Fruit fly (Drosophila melanogaster) whole organism, pupa: ENCODE measurements around the gene CG32945.

Experiments used
- CG10348 ChIP-seq: fragments of 200-800 bp; sonication (Bioruptor generic); IDR thresholded peaks from 2 replicates; pipeline ENCODE4 v1.3.6; 2022; ENCODE audit warnings: missing biosample characterization, missing genetic modification characterization
- CG12605 ChIP-seq: fragments of 200-800 bp; sonication (Bioruptor generic); IDR thresholded peaks from 2 replicates; pipeline ENCODE4 v1.3.6; 2022; ENCODE audit warnings: missing biosample characterization, missing genetic modification characterization
- CG15710 ChIP-seq: fragments of 200-800 bp; sonication (Bioruptor generic); optimal IDR thresholded peaks from 2 replicates; lab custom pipeline; 2018; ENCODE audit warnings: missing biosample characterization, mild to moderate bottlenecking, missing genetic modification characterization, moderate library complexity
- CG32121 ChIP-seq: fragments of 200-800 bp; sonication (Bioruptor generic); IDR thresholded peaks from 2 replicates; pipeline ENCODE4 v1.3.6; 2022; ENCODE audit warnings: missing biosample characterization, missing genetic modification characterization
- CG8159 ChIP-seq: fragments of 200-800 bp; sonication (Bioruptor generic); optimal IDR thresholded peaks from 3 replicates; lab custom pipeline; 2018; ENCODE audit warnings: missing biosample characterization, mild to moderate bottlenecking, missing genetic modification characterization, moderate library complexity
- CG8301 ChIP-seq: fragments of 200-800 bp; sonication (Bioruptor generic); optimal IDR thresholded peaks from 2 replicates; lab custom pipeline; 2018; ENCODE audit warnings: missing biosample characterization, mild to moderate bottlenecking, missing genetic modification characterization
- CG9948 ChIP-seq: fragments of 200-800 bp; sonication (Bioruptor generic); optimal IDR thresholded peaks from 2 replicates; lab custom pipeline; 2018; ENCODE audit warnings: missing biosample characterization, mild to moderate bottlenecking, missing genetic modification characterization, moderate library complexity
- EcR ChIP-seq: fragments of 200-800 bp; sonication (Bioruptor generic); optimal IDR thresholded peaks from 3 replicates; lab custom pipeline; 2019; ENCODE audit warnings: missing biosample characterization, missing genetic modification characterization, mild to moderate bottlenecking, moderate library complexity, missing genetic modification reagents
- Ets98B ChIP-seq: fragments of 200-800 bp; sonication (Bioruptor generic); IDR thresholded peaks from 2 replicates; pipeline ENCODE4 v1.3.6; 2022; ENCODE audit warnings: missing biosample characterization, missing genetic modification characterization
- fd96Ca ChIP-seq: fragments of 200-800 bp; sonication (Bioruptor generic); IDR thresholded peaks from 3 replicates; pipeline ENCODE4 v1.3.6; 2022; ENCODE audit warnings: missing biosample characterization, missing genetic modification characterization
- gl ChIP-seq: fragments of 200-800 bp; sonication (Bioruptor generic); optimal IDR thresholded peaks from 2 replicates; lab custom pipeline; 2018; ENCODE audit warnings: missing biosample characterization, mild to moderate bottlenecking, missing genetic modification characterization
- rn ChIP-seq: fragments of 200-800 bp; sonication (Bioruptor generic); IDR thresholded peaks from 2 replicates; pipeline ENCODE4 v1.3.6; 2022; ENCODE audit warnings: missing biosample characterization, missing genetic modification characterization

DNA sequence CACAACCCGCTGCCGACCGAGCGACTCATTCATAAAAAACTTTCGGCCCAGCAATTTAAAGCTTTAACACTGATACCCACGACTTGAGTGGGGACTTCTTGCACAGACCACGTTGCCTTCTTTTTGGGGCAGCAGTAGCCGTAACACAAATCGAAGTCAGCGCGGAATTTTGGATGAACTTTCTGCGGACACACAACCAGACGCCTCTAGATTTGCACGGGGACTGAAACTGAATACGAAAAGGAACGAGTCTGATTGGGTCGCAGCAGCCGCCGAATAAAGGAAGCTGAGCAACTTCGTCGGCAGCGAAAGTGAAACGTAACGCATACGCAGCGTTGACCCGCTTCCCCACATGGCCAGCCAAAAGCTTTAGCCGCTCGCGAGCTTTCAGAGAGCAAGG is 20.6 kb downstream of the CG32945 start, which contains the start of gene CG34357:
- no peak for TF ChIP-seq CG12605
- TF ChIP-seq CG15710 (tag; lab: Kevin White, UChicago): no peak
- no peak for TF ChIP-seq Ets98B (GFP tag; lab: Robert Waterston, UW)
- no peak for TF ChIP-seq CG9948 (tag; lab: Kevin White, UChicago)
- no peak for TF ChIP-seq fd96Ca
- no peak for TF ChIP-seq CG10348 (GFP tag; lab: Robert Waterston, UW)
- TF ChIP-seq CG8301 (tag; lab: Kevin White, UChicago): no peak
- TF ChIP-seq CG8159 (tag; lab: Kevin White, UChicago): no peak
- TF ChIP-seq CG32121 (GFP tag; lab: Robert Waterston, UW): no peak
- no peak for TF ChIP-seq gl
- no peak for TF ChIP-seq rn
- no peak for TF ChIP-seq EcR (GFP tag; lab: Kevin White, UChicago)
